Worm (Caenorhabditis elegans) whole organism, L3 larva: ENCODE data around the gene ceeh-1.

ENCODE experiments used
- aly-2 ChIP-seq: fragments of 150-350 bp; optimal IDR thresholded peaks from 2 replicates; lab custom pipeline; 2014; ENCODE audit warnings: missing biosample characterization, missing genetic modification characterization
- ama-1 ChIP-seq: fragments of 150-350 bp; optimal IDR thresholded peaks from 2 replicates; lab custom pipeline; 2018
- nfya-1 ChIP-seq: sonication (generic microtip); optimal IDR thresholded peaks from 2 replicates; lab custom pipeline; 2017; ENCODE audit warnings: missing genetic modification characterization, mild to moderate bottlenecking, missing compliant biosample characterization, antibody characterized with exemption, moderate library complexity; ENCODE audit not compliant: insufficient read depth
- nhr-11 ChIP-seq: fragments of 150-350 bp; optimal IDR thresholded peaks from 2 replicates; lab custom pipeline; 2014; ENCODE audit warnings: missing biosample characterization, missing genetic modification characterization
- nhr-25 ChIP-seq: sonication (generic microtip); optimal IDR thresholded peaks from 2 replicates; lab custom pipeline; 2017; ENCODE audit warnings: missing biosample characterization, missing genetic modification characterization
- nhr-76 ChIP-seq: fragments of 150-350 bp; sonication (generic microtip); optimal IDR thresholded peaks from 5 replicates; lab custom pipeline; 2014; ENCODE audit warnings: missing biosample characterization, missing genetic modification characterization
- pqm-1 ChIP-seq: fragments of 150-350 bp; optimal IDR thresholded peaks from 2 replicates; lab custom pipeline; 2017; ENCODE audit warnings: missing biosample characterization, missing genetic modification characterization, inconsistent platforms
- unc-39 ChIP-seq: sonication (generic microtip); optimal IDR thresholded peaks from 4 replicates; lab custom pipeline; 2017; ENCODE audit warnings: missing biosample characterization, missing genetic modification characterization
- unc-62 ChIP-seq: fragments of 150-350 bp; sonication (generic microtip); optimal IDR thresholded peaks from 4 replicates; lab custom pipeline; 2014; ENCODE audit warnings: missing biosample characterization, missing genetic modification reagents, missing genetic modification characterization
- zag-1 ChIP-seq: fragments of 150-350 bp; optimal IDR thresholded peaks from 2 replicates; lab custom pipeline; 2014; ENCODE audit warnings: missing biosample characterization, missing genetic modification characterization

DNA sequence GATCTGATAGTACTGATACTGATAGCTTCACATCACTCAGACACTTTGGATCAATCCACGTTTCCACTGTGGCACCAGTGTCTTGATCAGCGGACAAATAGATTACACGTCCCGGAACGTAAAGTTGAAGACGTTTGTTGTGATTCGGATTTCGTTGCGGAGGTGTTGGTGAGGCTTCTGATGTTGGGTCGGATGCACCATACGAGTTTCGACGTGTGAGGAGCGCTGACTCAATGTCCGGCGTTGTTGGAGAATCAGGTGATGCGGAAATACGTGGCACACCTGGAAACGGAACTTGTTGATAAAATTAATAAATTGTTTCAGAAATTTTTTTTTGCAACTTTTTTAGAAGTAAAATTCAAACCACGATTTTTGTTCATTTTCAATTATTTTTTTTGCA is 53.3 kb downstream of the ceeh-1 start, which contains the start of gene alh-11:
- no peak for TF ChIP-seq nhr-76 (tag; lab: Kevin White, UChicago)
- TF ChIP-seq ama-1 (lab: Kevin White, UChicago) = no peak
- TF ChIP-seq nhr-25 (tag; lab: Kevin White, UChicago) = no peak
- TF ChIP-seq unc-39 (tag; lab: Kevin White, UChicago) = no peak
- TF ChIP-seq nhr-11 = no peak
- no peak for TF ChIP-seq unc-62 (GFP tag; lab: Kevin White, UChicago)
- no peak for TF ChIP-seq aly-2 (tag; lab: Kevin White, UChicago)
- TF ChIP-seq zag-1 (tag; lab: Kevin White, UChicago) = no peak
- TF ChIP-seq pqm-1 (tag; lab: Kevin White, UChicago) = no peak
- TF ChIP-seq nfya-1 (tag; lab: Kevin White, UChicago) = no peak
